Worm (Caenorhabditis elegans) whole organism, L4 larva: Measurements from ENCODE around the gene ucr-1.

Experiments
- F10B5.3 ChIP-seq: sonication (generic microtip); optimal IDR thresholded peaks from 2 replicates; lab custom pipeline; 2016; ENCODE audit warnings: mild to moderate bottlenecking, missing genetic modification characterization, missing compliant biosample characterization
- F44E2.7 ChIP-seq: fragments of 200-800 bp; sonication (Bioruptor generic); IDR thresholded peaks from 2 replicates; pipeline ENCODE4 v2.1.2; 2022; ENCODE audit warnings: missing genetic modification characterization, missing compliant biosample characterization
- R02D3.7 ChIP-seq: fragments of 150-350 bp; sonication (generic microtip); optimal IDR thresholded peaks from 3 replicates; lab custom pipeline; 2014; ENCODE audit warnings: missing biosample characterization, missing genetic modification characterization
- Y105C5A.15 ChIP-seq: fragments of 200-800 bp; sonication (Bioruptor generic); IDR thresholded peaks from 2 replicates; pipeline ENCODE4 v1.3.6; 2022; ENCODE audit warnings: missing genetic modification characterization, missing compliant biosample characterization
- ama-1 ChIP-seq: fragments of 150-350 bp; optimal IDR thresholded peaks from 2 replicates; lab custom pipeline; 2014; ENCODE audit warnings: inconsistent platforms, mixed read lengths
- ceh-32 ChIP-seq: sonication (generic microtip); optimal IDR thresholded peaks from 2 replicates; lab custom pipeline; 2016; ENCODE audit warnings: mild to moderate bottlenecking, missing genetic modification characterization, missing compliant biosample characterization; ENCODE audit not compliant: poor library complexity
- ceh-62 ChIP-seq: sonication (generic microtip); optimal IDR thresholded peaks from 2 replicates; lab custom pipeline; 2017; ENCODE audit warnings: missing biosample characterization, missing genetic modification characterization
- ctbp-1 ChIP-seq: fragments of 200-800 bp; sonication (Bioruptor generic); IDR thresholded peaks from 2 replicates; pipeline ENCODE4 v1.3.6; 2022; ENCODE audit warnings: missing genetic modification reagents, missing genetic modification characterization, missing compliant biosample characterization
- daf-12 ChIP-seq: fragments of 150-350 bp; optimal IDR thresholded peaks from 2 replicates; lab custom pipeline; 2014; ENCODE audit warnings: missing biosample characterization, missing genetic modification reagents, missing genetic modification characterization
- daf-16 ChIP-seq, 3 experiments: sonication (generic microtip); optimal IDR thresholded peaks; 2 replicates each; lab custom pipeline; 2016 to 2017; ENCODE audit warnings: missing genetic modification characterization in 3 of 3, missing genetic modification reagents in 3 of 3, mild to moderate bottlenecking in 2 of 3, missing compliant biosample characterization in 2 of 3, missing biosample characterization in 1 of 3, moderate library complexity in 1 of 3
- dmd-6 ChIP-seq: fragments of 200-800 bp; sonication (Bioruptor generic); IDR thresholded peaks from 2 replicates; pipeline ENCODE4 v1.3.6; 2022; ENCODE audit warnings: missing genetic modification reagents, missing genetic modification characterization, missing compliant biosample characterization
- dmd-9 ChIP-seq: fragments of 200-800 bp; sonication (Bioruptor generic); IDR thresholded peaks from 2 replicates; pipeline ENCODE4 v1.3.6; 2022; ENCODE audit warnings: missing genetic modification reagents, missing genetic modification characterization, missing compliant biosample characterization
- dve-1 ChIP-seq: sonication (generic microtip); optimal IDR thresholded peaks from 2 replicates; lab custom pipeline; 2017; ENCODE audit warnings: antibody characterized with exemption, mild to moderate bottlenecking, missing genetic modification characterization, missing compliant biosample characterization; ENCODE audit not compliant: insufficient read depth
- egl-27 ChIP-seq: sonication (generic microtip); optimal IDR thresholded peaks from 3 replicates; lab custom pipeline; 2017; ENCODE audit warnings: missing biosample characterization, missing genetic modification reagents, missing genetic modification characterization
- hif-1 ChIP-seq, 2 experiments: sonication (generic microtip); optimal IDR thresholded peaks; 2 replicates each; lab custom pipeline; 2016 to 2017; ENCODE audit warnings: missing compliant biosample characterization in 2 of 2, missing genetic modification characterization in 2 of 2, missing genetic modification reagents in 2 of 2, missing genotype in 2 of 2, mild to moderate bottlenecking in 1 of 2
- hlh-30 ChIP-seq: sonication (generic microtip); optimal IDR thresholded peaks from 2 replicates; lab custom pipeline; 2017; ENCODE audit warnings: antibody characterized with exemption, mild to moderate bottlenecking, missing genetic modification characterization, missing compliant biosample characterization; ENCODE audit not compliant: insufficient read depth
- lim-7 ChIP-seq: fragments of 200-800 bp; sonication (Bioruptor generic); IDR thresholded peaks from 2 replicates; pipeline ENCODE4 v1.3.6; 2022; ENCODE audit warnings: missing genetic modification characterization, missing compliant biosample characterization
- lin-13 ChIP-seq: fragments of 150-350 bp; optimal IDR thresholded peaks from 2 replicates; lab custom pipeline; 2014; ENCODE audit warnings: missing biosample characterization, missing genetic modification reagents, missing genetic modification characterization
- lir-3 ChIP-seq: sonication (generic microtip); optimal IDR thresholded peaks from 2 replicates; lab custom pipeline; 2016; ENCODE audit warnings: mild to moderate bottlenecking, missing genetic modification characterization, missing compliant biosample characterization
- lsy-2 ChIP-seq, 2 experiments: fragments of 150-350 bp in 1 of 2; sonication (generic microtip) in 1 of 2; optimal IDR thresholded peaks; 2 replicates each; lab custom pipeline; 2014 to 2017; ENCODE audit warnings: missing biosample characterization in 2 of 2, missing genetic modification characterization in 2 of 2
- mxl-3 ChIP-seq: fragments of 200-800 bp; sonication (Bioruptor generic); optimal IDR thresholded peaks from 2 replicates; lab custom pipeline; 2018; ENCODE audit warnings: mild to moderate bottlenecking, missing genetic modification characterization, missing compliant biosample characterization
- nhr-237 ChIP-seq: sonication (generic microtip); optimal IDR thresholded peaks from 2 replicates; lab custom pipeline; 2017; ENCODE audit warnings: missing biosample characterization, missing genetic modification characterization
- nhr-28 ChIP-seq: fragments of 150-350 bp; optimal IDR thresholded peaks from 2 replicates; lab custom pipeline; 2014; ENCODE audit warnings: missing biosample characterization, missing genetic modification characterization
- nhr-6 ChIP-seq: fragments of 150-350 bp; optimal IDR thresholded peaks from 2 replicates; lab custom pipeline; 2014; ENCODE audit warnings: missing biosample characterization, missing genetic modification characterization
- nhr-76 ChIP-seq: fragments of 150-350 bp; optimal IDR thresholded peaks from 2 replicates; lab custom pipeline; 2014; ENCODE audit warnings: missing biosample characterization, missing genetic modification characterization
- php-3 ChIP-seq: fragments of 200-800 bp; sonication (Bioruptor generic); IDR thresholded peaks from 2 replicates; pipeline ENCODE4 v1.3.6; 2022; ENCODE audit warnings: missing genetic modification reagents, missing genetic modification characterization, missing compliant biosample characterization
- pqm-1 ChIP-seq: sonication (generic microtip); optimal IDR thresholded peaks from 2 replicates; lab custom pipeline; 2017; ENCODE audit warnings: missing biosample characterization, missing genetic modification characterization
- set-16 ChIP-seq: fragments of 200-800 bp; sonication (Bioruptor generic); IDR thresholded peaks from 2 replicates; pipeline ENCODE4 v1.3.6; 2022; ENCODE audit warnings: missing genetic modification reagents, missing genetic modification characterization, missing compliant biosample characterization
- skn-1 ChIP-seq: fragments of 150-350 bp; optimal IDR thresholded peaks from 2 replicates; lab custom pipeline; 2014; ENCODE audit warnings: missing biosample characterization, missing genetic modification characterization
- unc-62 ChIP-seq, 3 experiments: fragments of 150-350 bp in 1 of 3; sonication (generic microtip); optimal IDR thresholded peaks in 2 of 3; peaks in 1 of 3; 1 replicate in 1 of 3; 2 replicates in 2 of 3; lab custom pipeline; 2014 to 2017; ENCODE audit warnings: missing biosample characterization in 3 of 3, missing genetic modification characterization in 3 of 3, missing genetic modification reagents in 3 of 3, missing genotype in 1 of 3
- zfp-2 ChIP-seq: sonication (generic microtip); optimal IDR thresholded peaks from 2 replicates; lab custom pipeline; 2016; ENCODE audit warnings: mild to moderate bottlenecking, missing genetic modification characterization, missing compliant biosample characterization

Gene ucr-1

DNA sequence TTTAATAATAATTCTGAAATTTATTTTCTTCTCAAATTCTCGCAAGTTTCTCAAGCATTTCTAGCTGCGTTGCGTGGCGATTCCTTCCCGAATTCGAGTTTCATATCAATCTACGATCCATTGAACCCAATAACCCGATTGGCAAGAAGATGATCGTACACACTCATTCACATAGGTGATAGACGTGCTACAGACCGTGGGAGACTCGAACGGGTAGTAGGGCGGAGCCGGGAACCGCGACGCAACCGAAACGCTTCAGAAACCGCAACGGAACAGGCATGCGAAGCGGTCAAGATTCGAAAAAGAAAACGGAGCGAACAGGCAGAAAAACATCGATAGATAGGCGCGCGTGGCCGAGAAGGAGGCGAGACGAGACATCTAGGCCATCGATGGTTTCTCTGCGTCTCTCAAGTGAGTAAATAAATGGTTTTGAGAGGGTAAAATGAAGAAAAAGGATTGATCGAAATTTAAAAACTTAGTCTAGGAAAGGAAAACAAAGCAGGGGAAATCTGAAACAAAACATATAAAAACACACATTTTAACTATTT, 11.6 kb downstream of the ucr-1 start, which contains the start of gene madf-11 (continued):
- TF ChIP-seq daf-12 = no peak
- TF ChIP-seq nhr-237 = no peak
- no peak for TF ChIP-seq php-3 (GFP tag; lab: Robert Waterston, UW)
- TF ChIP-seq nhr-76 = no peak
- TF ChIP-seq mxl-3 (GFP tag; lab: Kevin White, UChicago) = peak; percentile 79
- TF ChIP-seq hif-1 (tag; optimal IDR thresholded peaks at IDR 0.05; lab: Kevin White, UChicago) = peak in 1 of 2 experiments; percentile 90
- TF ChIP-seq ama-1 (lab: Kevin White, UChicago) = no peak
- no peak for TF ChIP-seq lim-7
- TF ChIP-seq lin-13 = peak; percentile 51
- peak in 1 of 2 experiments; percentile 82 for TF ChIP-seq lsy-2 (tag; optimal IDR thresholded peaks at IDR 0.05; lab: Kevin White, UChicago)
- peak; percentile 69 for TF ChIP-seq nhr-6 (tag; lab: Kevin White, UChicago)

DNA sequence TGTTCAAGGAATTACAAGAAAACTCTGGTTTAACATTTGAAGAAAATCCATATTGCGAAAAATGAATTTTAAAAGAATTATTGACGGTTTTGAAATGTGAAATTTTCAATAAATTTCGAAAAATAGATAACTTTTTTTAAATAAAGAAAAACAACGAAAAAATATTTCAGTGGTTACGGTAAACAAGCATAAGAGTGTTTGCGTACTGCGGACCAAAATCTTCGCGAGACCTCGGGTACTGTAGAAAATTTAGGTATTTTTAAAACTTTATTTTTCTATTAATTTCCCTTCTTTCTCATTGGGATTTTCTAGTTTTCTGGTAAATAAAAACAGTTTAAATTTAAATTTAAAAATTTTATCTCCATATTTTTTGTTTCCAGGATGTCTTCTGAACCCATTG, 12.1 kb downstream of the ucr-1 start, which contains the start of gene xnd-1:
TSS of gene xnd-1 (plus strand) at position 381 of the 400 bp plus-strand sequence.
- TF ChIP-seq R02D3.7 (tag; lab: Kevin White, UChicago) (no peak), nhr-237 (no peak), F44E2.7 (GFP tag; lab: Robert Waterston, UW) (no peak), ceh-32 (tag; lab: Kevin White, UChicago) (no peak)

DNA sequence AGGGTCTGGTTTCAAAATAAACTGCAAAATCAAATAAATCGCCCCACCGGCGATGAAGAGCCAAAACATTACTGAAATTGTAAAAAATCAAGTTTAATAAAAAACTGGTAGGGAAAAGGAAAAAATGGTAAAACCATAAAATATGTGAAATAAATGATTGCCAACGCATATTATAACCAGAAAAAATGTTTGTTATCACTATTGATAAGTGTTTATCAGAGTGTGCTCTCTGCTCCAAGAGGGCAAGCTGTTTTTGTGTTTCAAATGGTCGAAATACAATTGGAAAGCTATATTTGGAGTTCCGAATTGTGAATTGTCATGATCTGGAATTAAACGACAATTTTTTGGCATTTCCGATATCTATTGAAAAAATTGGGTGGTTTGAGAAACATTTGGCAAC, 18.3 kb downstream of the ucr-1 start, which contains the start of gene C05D2.8:
TSS of gene C05D2.8 (minus strand) at position 71 of the 400 bp plus-strand sequence.
- no peak for TF ChIP-seq egl-27 (tag; lab: Kevin White, UChicago)
- TF ChIP-seq php-3 (GFP tag; lab: Robert Waterston, UW) = 0 out of 2 replicates have a peak, but pooled peaks have one; percentile 39
- TF ChIP-seq pqm-1 = peak; percentile 83
- no peak for TF ChIP-seq hlh-30
- peak; percentile 66 for TF ChIP-seq nhr-28 (tag; lab: Kevin White, UChicago)
- no peak for TF ChIP-seq daf-16 (GFP tag; optimal IDR thresholded peaks at IDR 0.05; lab: Kevin White, UChicago)
- TF ChIP-seq daf-16 (tag; optimal IDR thresholded peaks at IDR 0.05; lab: Kevin White, UChicago) = peak; percentile 71
- peak; percentile 35 for TF ChIP-seq dve-1 (tag; lab: Kevin White, UChicago)
- TF ChIP-seq R02D3.7 (tag; lab: Kevin White, UChicago) = no peak
- TF ChIP-seq, all 104 proteins: peak for 5

DNA sequence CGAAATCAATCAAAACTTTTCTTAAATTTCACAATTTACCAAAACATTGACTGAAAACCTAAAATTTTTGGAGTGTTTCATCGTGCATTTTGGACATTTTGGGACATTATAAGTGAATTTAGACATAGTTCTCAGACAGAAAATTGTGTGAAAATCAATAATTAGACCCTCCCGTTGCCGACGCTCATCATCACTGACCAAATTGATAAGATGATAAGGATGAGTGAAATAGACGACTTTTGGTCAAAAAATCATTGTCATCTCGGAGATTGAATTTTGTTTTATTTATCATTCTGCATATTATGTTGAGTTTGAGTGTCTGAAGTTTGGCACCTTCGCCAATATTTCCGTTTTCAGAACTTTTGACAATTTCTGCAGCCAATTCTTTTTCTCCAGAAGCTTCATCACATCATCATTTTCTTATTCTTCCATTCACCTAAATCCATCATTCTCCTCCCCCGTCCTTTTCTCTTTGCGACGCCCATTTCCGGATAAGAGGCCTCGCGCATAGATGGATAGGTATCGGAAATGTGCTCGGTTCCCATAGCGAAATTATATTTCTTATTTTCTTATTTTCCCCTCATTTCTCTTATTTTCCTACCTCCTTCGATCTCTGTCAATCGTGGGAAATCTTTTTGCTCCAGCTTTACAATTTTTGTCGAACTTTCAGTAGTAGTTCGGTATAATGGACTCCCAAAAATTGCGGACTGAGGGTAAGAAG, 19.8 kb downstream of the ucr-1 start, which contains the start of gene bas-1:
TSS of gene bas-1 (plus strand) at position 671 of the 721 bp plus-strand sequence.
- TF ChIP-seq mxl-3 (GFP tag; lab: Kevin White, UChicago) (no peak), skn-1 (tag; lab: Kevin White, UChicago) (no peak), dmd-6 (GFP tag; lab: Robert Waterston, UW) (no peak), unc-62 (GFP tag; optimal IDR thresholded peaks at IDR 0.05 in 1 of 2; lab: Kevin White, UChicago) (no peak), unc-62 (tag; optimal IDR thresholded peaks at IDR 0.05; lab: Kevin White, UChicago) (no peak), dve-1 (tag; lab: Kevin White, UChicago) (peak; percentile 29), dmd-9 (GFP tag; lab: Robert Waterston, UW) (no peak), daf-16 (GFP tag; optimal IDR thresholded peaks at IDR 0.05; lab: Kevin White, UChicago) (no peak), daf-16 (tag; optimal IDR thresholded peaks at IDR 0.05; lab: Kevin White, UChicago) (peak; percentile 42), ceh-62 (tag; lab: Kevin White, UChicago) (no peak), pqm-1 (peak; percentile 53), lir-3 (tag; lab: Kevin White, UChicago) (no peak), F10B5.3 (tag; lab: Kevin White, UChicago) (no peak), php-3 (GFP tag; lab: Robert Waterston, UW) (no peak), ctbp-1 (GFP tag; lab: Robert Waterston, UW) (no peak), Y105C5A.15 (GFP tag; lab: Robert Waterston, UW) (no peak), F44E2.7 (GFP tag; lab: Robert Waterston, UW) (no peak), zfp-2 (tag; lab: Kevin White, UChicago) (no peak), set-16 (GFP tag; lab: Robert Waterston, UW) (no peak)
- TF ChIP-seq, all 104 proteins: peak for 3
